Worm (Caenorhabditis elegans): Measurements from ENCODE around the gene K03H1.13.

ce11 chrIII:9973765-9974164, 23.6 kb upstream of the K03H1.13 start, which contains the start of gene R10E12.2:
- TF ChIP-seq nfya-1 (tag; optimal IDR thresholded peaks at IDR 0.05; ENCODE audit: insufficient read depth) = no peak
- no peak for TF ChIP-seq elt-1 (tag; optimal IDR thresholded peaks at IDR 0.05)
- no peak for TF ChIP-seq nhr-76 (tag; optimal IDR thresholded peaks at IDR 0.05)
- no peak for TF ChIP-seq elt-3 (tag; optimal IDR thresholded peaks at IDR 0.05)
- TF ChIP-seq jun-1 (tag; optimal IDR thresholded peaks at IDR 0.05) = no peak
- TF ChIP-seq skn-1 (tag; optimal IDR thresholded peaks at IDR 0.05) = no peak
- no peak for TF ChIP-seq nhr-25 (tag; optimal IDR thresholded peaks at IDR 0.05)
